Fruit fly (Drosophila melanogaster) whole organism, adult: Measurements from ENCODE around the gene CG42750.

Experiments
- CG11617 ChIP-seq: fragments of 200-800 bp; sonication (Bioruptor generic); optimal IDR thresholded peaks from 2 replicates; lab custom pipeline; 2017; ENCODE audit warnings: mild to moderate bottlenecking, missing biosample characterization, missing genetic modification reagents, missing genetic modification characterization
- CG12768 ChIP-seq: fragments of 200-800 bp; sonication (Bioruptor generic); optimal IDR thresholded peaks from 2 replicates; lab custom pipeline; 2017; ENCODE audit warnings: missing biosample characterization, missing genetic modification characterization, mild to moderate bottlenecking, moderate library complexity, missing genetic modification reagents
- CG14711 ChIP-seq: fragments of 200-800 bp; sonication (Bioruptor generic); optimal IDR thresholded peaks from 2 replicates; lab custom pipeline; 2018; ENCODE audit warnings: missing biosample characterization, mild to moderate bottlenecking, missing genetic modification characterization, moderate library complexity
- CG1620 ChIP-seq: fragments of 200-800 bp; sonication (Bioruptor generic); optimal IDR thresholded peaks from 2 replicates; lab custom pipeline; 2016; ENCODE audit warnings: missing biosample characterization, missing genetic modification characterization
- CG33017 ChIP-seq: fragments of 200-800 bp; sonication (Bioruptor generic); optimal IDR thresholded peaks from 2 replicates; lab custom pipeline; 2018; ENCODE audit warnings: missing biosample characterization, mild to moderate bottlenecking, missing genetic modification characterization, moderate library complexity
- CG5204 ChIP-seq: fragments of 200-800 bp; sonication (Bioruptor generic); optimal IDR thresholded peaks from 2 replicates; lab custom pipeline; 2016; ENCODE audit warnings: missing biosample characterization, missing genetic modification characterization
- CG7045 ChIP-seq: fragments of 200-800 bp; sonication (Bioruptor generic); optimal IDR thresholded peaks from 2 replicates; lab custom pipeline; 2017; ENCODE audit warnings: missing biosample characterization, mild to moderate bottlenecking, missing genetic modification characterization
- CG7101 ChIP-seq: fragments of 200-800 bp; sonication (Bioruptor generic); optimal IDR thresholded peaks from 2 replicates; lab custom pipeline; 2018; ENCODE audit warnings: missing biosample characterization, mild to moderate bottlenecking, missing genetic modification characterization, moderate library complexity
- Clk ChIP-seq: fragments of 200-800 bp; sonication (Bioruptor generic); optimal IDR thresholded peaks from 2 replicates; lab custom pipeline; 2017; ENCODE audit warnings: missing biosample characterization, missing genetic modification characterization
- Crg-1 ChIP-seq: fragments of 200-800 bp; sonication (Bioruptor generic); optimal IDR thresholded peaks from 2 replicates; lab custom pipeline; 2016; ENCODE audit warnings: missing biosample characterization, missing genetic modification characterization
- Hr96 ChIP-seq: fragments of 200-800 bp; sonication (Bioruptor generic); optimal IDR thresholded peaks from 2 replicates; lab custom pipeline; 2016; ENCODE audit warnings: missing biosample characterization, missing genetic modification characterization
- Mnt ChIP-seq: fragments of 200-800 bp; sonication (Bioruptor generic); optimal IDR thresholded peaks from 2 replicates; lab custom pipeline; 2016; ENCODE audit warnings: missing biosample characterization, mild to moderate bottlenecking, missing genetic modification characterization
- bab1 ChIP-seq: fragments of 200-800 bp; sonication (Bioruptor generic); optimal IDR thresholded peaks from 3 replicates; lab custom pipeline; 2019; ENCODE audit warnings: missing biosample characterization, mild to moderate bottlenecking, missing genetic modification characterization, moderate library complexity
- cic ChIP-seq: fragments of 200-800 bp; sonication (Bioruptor generic); optimal IDR thresholded peaks from 2 replicates; lab custom pipeline; 2017; ENCODE audit warnings: missing biosample characterization, mild to moderate bottlenecking, missing genetic modification characterization, moderate library complexity
- cnc ChIP-seq, 2 experiments: fragments of >200 bp; optimal IDR thresholded peaks; 2 replicates each; lab custom pipeline; 2017
- kay ChIP-seq: fragments of 200-800 bp; sonication (Bioruptor generic); peaks from one replicate; lab custom pipeline; 2016; ENCODE audit warnings: missing biosample characterization, missing genetic modification characterization, borderline replicate concordance
- ovo ChIP-seq: fragments of 200-800 bp; sonication (Bioruptor generic); optimal IDR thresholded peaks from 2 replicates; lab custom pipeline; 2016; ENCODE audit warnings: missing biosample characterization, missing genetic modification characterization
- pad ChIP-seq: fragments of 200-800 bp; sonication (Bioruptor generic); optimal IDR thresholded peaks from 3 replicates; lab custom pipeline; 2017; ENCODE audit warnings: missing biosample characterization, missing genetic modification characterization, mild to moderate bottlenecking, moderate library complexity, missing genetic modification reagents
- tj ChIP-seq: fragments of 200-800 bp; sonication (Bioruptor generic); optimal IDR thresholded peaks from 3 replicates; lab custom pipeline; 2017; ENCODE audit warnings: missing biosample characterization, mild to moderate bottlenecking, missing genetic modification characterization, moderate library complexity
- toe ChIP-seq: fragments of 200-800 bp; sonication (Bioruptor generic); optimal IDR thresholded peaks from 2 replicates; lab custom pipeline; 2016; ENCODE audit warnings: missing biosample characterization, missing genetic modification characterization

The CG42750 gene

dm6 chr2L:18291362-18291761 lies 15.8 kb upstream of the CG42750 start, which contains the start of gene CG43362:
Gene CG43362 (minus strand): TSS chr2L:18291462.
- TF ChIP-seq bab1 (GFP tag; lab: Kevin White, UChicago), result no peak
- no peak for TF ChIP-seq CG14711 (tag; lab: Kevin White, UChicago)
- no peak for TF ChIP-seq tj (GFP tag; lab: Kevin White, UChicago)
- no peak for TF ChIP-seq cnc (optimal IDR thresholded peaks at IDR 0.05; lab: Kevin White, UChicago)
- no peak for TF ChIP-seq toe (GFP tag; lab: Kevin White, UChicago)
- no peak for TF ChIP-seq CG7101 (tag; lab: Kevin White, UChicago)

DNA sequence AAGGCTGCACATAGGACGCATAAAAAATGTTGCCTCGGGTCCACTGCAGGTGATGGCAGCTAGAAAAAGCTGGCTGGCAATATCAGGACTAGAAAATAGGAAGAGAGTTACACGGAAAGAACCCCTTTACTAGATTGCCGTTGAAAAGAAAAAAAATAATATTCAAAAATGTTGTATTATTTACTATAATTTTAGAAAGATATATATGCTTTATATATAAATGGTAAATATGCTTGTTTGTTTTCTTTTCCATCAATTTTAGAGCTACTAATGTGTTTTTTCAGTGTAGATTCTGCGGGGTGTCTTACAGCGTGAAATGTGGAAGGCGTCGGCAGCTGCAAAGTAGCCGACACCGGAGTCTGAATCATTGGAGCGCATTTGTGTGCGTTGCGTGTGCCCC lies 11.6 kb upstream of the CG42750 start:
- TF ChIP-seq CG7045 (GFP tag; lab: Kevin White, UChicago) (no peak), CG11617 (GFP tag; lab: Kevin White, UChicago) (no peak)

DNA sequence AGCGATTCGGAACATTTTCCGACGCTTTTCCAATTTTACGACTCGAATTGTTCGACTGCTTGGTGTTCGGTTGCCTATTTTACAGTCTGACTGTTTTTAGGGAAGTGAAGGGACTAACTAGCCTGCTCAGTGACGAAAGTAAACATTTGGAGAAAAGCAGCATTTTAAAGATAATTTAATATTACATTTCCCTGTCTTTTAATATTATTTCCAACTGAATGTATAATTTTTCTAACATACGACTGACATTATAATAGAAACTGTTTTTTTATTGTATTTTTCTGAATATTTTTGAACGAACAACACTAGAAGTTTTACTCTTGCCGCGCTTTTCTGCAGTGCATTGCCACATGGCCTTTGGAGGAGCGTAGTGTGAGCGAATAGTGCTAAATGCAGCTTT lies 10.1 kb upstream of the CG42750 start, which contains the start of gene CG31787:
Gene CG31787, minus strand, starts transcription at position 101 of the 400 bp plus-strand sequence.
- TF ChIP-seq tj (GFP tag; lab: Kevin White, UChicago), result no peak
- no peak for TF ChIP-seq CG12768
- TF ChIP-seq cnc (optimal IDR thresholded peaks at IDR 0.05; lab: Kevin White, UChicago), result no peak
- TF ChIP-seq Mnt, result no peak
- no peak for TF ChIP-seq CG7045 (GFP tag; lab: Kevin White, UChicago)
- no peak for TF ChIP-seq CG5204 (GFP tag; lab: Kevin White, UChicago)
- no peak for TF ChIP-seq bab1 (GFP tag; lab: Kevin White, UChicago)
- TF ChIP-seq Hr96 (GFP tag; lab: Kevin White, UChicago), result no peak
- no peak for TF ChIP-seq CG7101 (tag; lab: Kevin White, UChicago)
- TF ChIP-seq CG33017, result no peak
- TF ChIP-seq toe (GFP tag; lab: Kevin White, UChicago), result no peak
- TF ChIP-seq Crg-1 (GFP tag; lab: Kevin White, UChicago), result no peak
- TF ChIP-seq cic (GFP tag; lab: Kevin White, UChicago), result no peak
- no peak for TF ChIP-seq CG1620 (GFP tag; lab: Kevin White, UChicago)
- no peak for TF ChIP-seq pad (GFP tag; lab: Kevin White, UChicago)
- TF ChIP-seq kay (GFP tag; lab: Kevin White, UChicago), result no peak
- TF ChIP-seq Clk (GFP tag; lab: Kevin White, UChicago), result no peak
- no peak for TF ChIP-seq CG11617 (GFP tag; lab: Kevin White, UChicago)

- TF ChIP-seq CG33017 (no peak), kay (GFP tag; lab: Kevin White, UChicago) (no peak), Mnt (no peak), CG11617 (GFP tag; lab: Kevin White, UChicago) (no peak), Hr96 (GFP tag; lab: Kevin White, UChicago) (no peak), CG12768 (no peak), Clk (GFP tag; lab: Kevin White, UChicago) (no peak), Crg-1 (GFP tag; lab: Kevin White, UChicago) (no peak), tj (GFP tag; lab: Kevin White, UChicago) (no peak), CG5204 (GFP tag; lab: Kevin White, UChicago) (no peak), bab1 (GFP tag; lab: Kevin White, UChicago) (no peak), ovo (no peak), pad (GFP tag; lab: Kevin White, UChicago) (no peak), cnc (optimal IDR thresholded peaks at IDR 0.05; lab: Kevin White, UChicago) (no peak)
Measured at dm6 chr2L:18284150-18284842, 8.7 kb upstream of the CG42750 start.

DNA sequence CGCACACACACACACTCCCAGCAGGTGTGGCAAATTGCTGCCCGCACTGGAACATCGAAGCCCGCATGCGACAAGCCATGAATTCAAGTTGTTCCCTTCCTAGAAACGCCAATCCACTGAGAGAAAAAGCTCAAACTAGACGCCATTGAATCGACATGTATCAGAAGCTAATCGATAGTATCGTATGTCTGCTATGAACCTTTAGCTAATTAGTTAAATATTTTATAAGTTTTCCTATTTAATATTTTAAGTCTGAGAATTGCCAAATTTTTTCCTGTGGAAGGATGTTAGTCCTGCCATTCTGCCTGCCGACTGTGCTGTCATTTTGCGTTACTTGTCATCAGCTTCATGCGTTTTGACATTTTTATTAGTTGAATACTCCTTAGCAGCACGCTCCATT lies 7.8 kb downstream of the CG42750 start:
- TF ChIP-seq bab1 (GFP tag; lab: Kevin White, UChicago), result no peak

DNA sequence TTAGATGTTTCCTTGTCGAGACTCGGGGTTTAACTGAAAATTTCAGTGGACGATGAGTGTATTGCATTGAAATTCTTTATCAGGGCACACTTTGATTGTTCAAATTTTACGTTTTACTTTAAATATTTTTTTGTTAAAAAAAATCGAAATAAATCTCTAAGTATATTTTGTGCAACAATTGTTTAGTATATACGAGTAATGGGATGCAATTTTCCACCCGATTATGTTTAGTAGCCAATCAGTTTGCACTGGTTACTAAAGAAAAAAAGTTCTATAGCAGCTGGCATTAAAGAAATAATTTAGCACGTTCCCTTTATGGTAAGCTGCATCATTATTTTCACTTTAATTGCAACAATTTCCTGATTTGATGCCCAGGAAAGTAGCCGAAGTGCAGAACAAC lies 17.7 kb downstream of the CG42750 start, which contains the start of gene CG31788:
Gene CG31788, minus strand, starts transcription at position 101 of the 400 bp plus-strand sequence.
- TF ChIP-seq Hr96 (GFP tag; lab: Kevin White, UChicago) (no peak), kay (GFP tag; lab: Kevin White, UChicago) (no peak), toe (GFP tag; lab: Kevin White, UChicago) (no peak), bab1 (GFP tag; lab: Kevin White, UChicago) (no peak), CG14711 (tag; lab: Kevin White, UChicago) (no peak)

dm6 chr2L:18236493-18236892 lies 39.1 kb downstream of the CG42750 start:
- TF ChIP-seq CG5204 (GFP tag; lab: Kevin White, UChicago) (no peak), Crg-1 (GFP tag; lab: Kevin White, UChicago) (no peak), CG11617 (GFP tag; lab: Kevin White, UChicago) (no peak), ovo (no peak), Clk (GFP tag; lab: Kevin White, UChicago) (no peak), cnc (optimal IDR thresholded peaks at IDR 0.05; lab: Kevin White, UChicago) (no peak), kay (GFP tag; lab: Kevin White, UChicago) (no peak)
